Fruit fly (Drosophila melanogaster): ENCODE measurements around the gene CG4995.

CG4995 gene

DNA sequence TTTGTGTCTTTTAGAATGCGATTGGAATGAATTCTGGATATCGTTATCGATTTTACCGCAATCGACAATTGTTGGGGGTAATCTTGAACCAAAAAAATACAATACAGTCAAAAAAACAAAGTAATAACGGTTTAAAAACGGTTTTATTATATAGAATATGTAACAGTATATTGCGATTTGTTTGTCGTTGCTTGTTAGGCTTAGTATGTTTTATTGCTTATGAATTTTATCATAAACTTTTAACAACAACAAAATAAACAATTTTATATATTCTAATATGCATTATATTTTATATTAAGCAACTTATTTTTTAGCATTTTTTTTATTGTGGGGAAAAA lies 22.5 kb upstream of the CG4995 start, which contains the start of gene CYLD (continued):
- TF ChIP-seq CG7372 (GFP tag; IDR thresholded peaks at IDR 0.05) (no peak), unpg (GFP tag; optimal IDR thresholded peaks at IDR 0.05) (peak; percentile 83), Bdp1 (GFP tag; optimal IDR thresholded peaks at IDR 0.05) (no peak), btn (GFP tag; optimal IDR thresholded peaks at IDR 0.05) (no peak), tup (GFP tag; optimal IDR thresholded peaks at IDR 0.05) (no peak), sug (tag; optimal IDR thresholded peaks at IDR 0.05) (peak; percentile 49), CG18011 (GFP tag; optimal IDR thresholded peaks at IDR 0.05) (no peak), pho (GFP tag; optimal IDR thresholded peaks at IDR 0.05) (peak; percentile 18), abd-A (tag; optimal IDR thresholded peaks at IDR 0.05) (no peak), CG7786 (GFP tag; optimal IDR thresholded peaks at IDR 0.05) (no peak), oc (tag; optimal IDR thresholded peaks at IDR 0.05) (no peak), ac (GFP tag; optimal IDR thresholded peaks at IDR 0.05) (no peak), CG6254 (GFP tag; optimal IDR thresholded peaks at IDR 0.05) (peak; percentile 21), CG5953 (GFP tag; IDR thresholded peaks at IDR 0.05) (no peak), klu (GFP tag; IDR thresholded peaks at IDR 0.05) (no peak), Spps (tag; optimal IDR thresholded peaks at IDR 0.05) (peak; percentile 72), CHES-1-like (GFP tag; optimal IDR thresholded peaks at IDR 0.05) (peak; percentile 27), CG7556 (GFP tag; optimal IDR thresholded peaks at IDR 0.05) (peak; percentile 72), CG11723 (GFP tag; optimal IDR thresholded peaks at IDR 0.05) (no peak), CG4617 (GFP tag; optimal IDR thresholded peaks at IDR 0.05; ENCODE audit: borderline replicate concordance) (peak; percentile 33), CoRest (tag; optimal IDR thresholded peaks at IDR 0.05) (peak; percentile 74), CG17612 (GFP tag; IDR thresholded peaks at IDR 0.05) (no peak), CG12299 (tag; optimal IDR thresholded peaks at IDR 0.05) (peak; percentile 75), CG8290 (GFP tag; optimal IDR thresholded peaks at IDR 0.05) (peak; percentile 4), CG8290 (tag; optimal IDR thresholded peaks at IDR 0.05) (peak in 1 of 2 experiments; percentile 75), CG18619 (GFP tag; optimal IDR thresholded peaks at IDR 0.05) (peak; percentile 35), CG16779 (GFP tag; IDR thresholded peaks at IDR 0.05) (no peak), sisA (GFP tag; IDR thresholded peaks at IDR 0.05) (no peak), CG30020 (tag; optimal IDR thresholded peaks at IDR 0.05) (peak; percentile 87), CG1024 (GFP tag; IDR thresholded peaks at IDR 0.05) (peak; percentile 44; the same call in 1 of the 2 replicates), tap (tag; optimal IDR thresholded peaks at IDR 0.05) (peak; percentile 68), bsh (GFP tag; optimal IDR thresholded peaks at IDR 0.05) (peak in 1 of 2 experiments; percentile 83), maf-S (GFP tag; optimal IDR thresholded peaks at IDR 0.05) (no peak), Deaf1 (tag; optimal IDR thresholded peaks at IDR 0.05) (no peak), stwl (tag; optimal IDR thresholded peaks at IDR 0.05) (peak; percentile 67), Oaz (GFP tag; IDR thresholded peaks at IDR 0.05) (no peak), CG10321 (GFP tag; IDR thresholded peaks at IDR 0.05) (no peak), ci (GFP tag; IDR thresholded peaks at IDR 0.05) (peak; percentile 83; the same call in 1 of the 3 replicates), hbn (GFP tag; IDR thresholded peaks at IDR 0.05; ENCODE audit: partially characterized antibody) (no peak), CG10147 (GFP tag; optimal IDR thresholded peaks at IDR 0.05) (peak; percentile 61), gsb (GFP tag; IDR thresholded peaks at IDR 0.05) (no peak), Adf1 (GFP tag; IDR thresholded peaks at IDR 0.05) (peak; percentile 40; the same call in 1 of the 2 replicates), CG1602 (GFP tag; optimal IDR thresholded peaks at IDR 0.05) (peak; percentile 59), gcm (GFP tag; optimal IDR thresholded peaks at IDR 0.05) (peak; percentile 73), so (GFP tag; IDR thresholded peaks at IDR 0.05) (no peak), CG2202 (tag; optimal IDR thresholded peaks at IDR 0.05) (peak; percentile 46), Nf-YA (GFP tag; IDR thresholded peaks at IDR 0.05) (0 out of 2 replicates have a peak, but pooled peaks have one; percentile 35), CG17186 (GFP tag; optimal IDR thresholded peaks at IDR 0.05) (no peak), E2f1 (GFP tag; IDR thresholded peaks at IDR 0.05) (peak; percentile 51; the same call in 1 of the 2 replicates), gem (tag; optimal IDR thresholded peaks at IDR 0.05) (peak; percentile 89), CG12391 (tag; optimal IDR thresholded peaks at IDR 0.05) (peak; percentile 87), CG3281 (GFP tag; optimal IDR thresholded peaks at IDR 0.05) (peak; percentile 63)
